Fruit fly (Drosophila melanogaster) whole organism, prepupa: ENCODE measurements around the gene Cyt-c-p.
A peak's percentile ranks its signal among the peaks of the same experiment; 100 is the strongest.

ENCODE experiments used
- Blimp-1 ChIP-seq: fragments of 200-800 bp; sonication (Bioruptor generic); optimal IDR thresholded peaks from 3 replicates; lab custom pipeline; 2017; ENCODE audit warnings: missing biosample characterization, missing genetic modification characterization, mild to moderate bottlenecking, moderate library complexity, missing genetic modification reagents
- CG10631 ChIP-seq: fragments of 200-800 bp; sonication (Bioruptor generic); optimal IDR thresholded peaks from 2 replicates; lab custom pipeline; 2016; ENCODE audit warnings: missing biosample characterization, missing genetic modification characterization
- CG10669 ChIP-seq: fragments of 200-800 bp; sonication (Bioruptor generic); optimal IDR thresholded peaks from 3 replicates; lab custom pipeline; 2018; ENCODE audit warnings: missing biosample characterization, mild to moderate bottlenecking, missing genetic modification characterization, moderate library complexity
- CG11294 ChIP-seq: fragments of 200-800 bp; sonication (Bioruptor generic); IDR thresholded peaks from 2 replicates; pipeline ENCODE4 v1.3.6; 2022; ENCODE audit warnings: missing biosample characterization, missing genetic modification characterization
- CG11762 ChIP-seq: fragments of 200-800 bp; sonication (Bioruptor generic); optimal IDR thresholded peaks from 3 replicates; lab custom pipeline; 2016; ENCODE audit warnings: missing biosample characterization, missing genetic modification characterization; ENCODE audit not compliant: insufficient read depth
- CG15336 ChIP-seq: fragments of 200-800 bp; sonication (Bioruptor generic); IDR thresholded peaks from 2 replicates; pipeline ENCODE4 v1.3.6; 2022; ENCODE audit warnings: missing biosample characterization, missing genetic modification characterization
- CG16779 ChIP-seq: fragments of 200-800 bp; sonication (Bioruptor generic); optimal IDR thresholded peaks from 3 replicates; lab custom pipeline; 2017; ENCODE audit warnings: missing biosample characterization, mild to moderate bottlenecking, missing genetic modification characterization
- CG3032 ChIP-seq: fragments of 200-800 bp; optimal IDR thresholded peaks from 2 replicates; lab custom pipeline; 2019; ENCODE audit warnings: missing biosample characterization, mild to moderate bottlenecking, missing genetic modification characterization, moderate library complexity
- CG31627 ChIP-seq: fragments of 200-800 bp; sonication (Bioruptor generic); optimal IDR thresholded peaks from 3 replicates; lab custom pipeline; 2016; ENCODE audit warnings: missing biosample characterization, missing genetic modification characterization
- CG32006 ChIP-seq: fragments of 200-800 bp; sonication (Bioruptor generic); optimal IDR thresholded peaks from 3 replicates; lab custom pipeline; 2017; ENCODE audit warnings: missing biosample characterization, mild to moderate bottlenecking, missing genetic modification characterization
- CG34406 ChIP-seq: fragments of 200-800 bp; sonication (Bioruptor generic); optimal IDR thresholded peaks from 3 replicates; lab custom pipeline; 2016; ENCODE audit warnings: missing biosample characterization, missing genetic modification characterization
- CG3919 ChIP-seq: fragments of 200-800 bp; sonication (Bioruptor generic); optimal IDR thresholded peaks from 3 replicates; lab custom pipeline; 2016; ENCODE audit warnings: missing biosample characterization, missing genetic modification characterization
- CG6163 ChIP-seq: fragments of 200-800 bp; sonication (Bioruptor generic); IDR thresholded peaks from 3 replicates; pipeline ENCODE4 v1.3.6; 2022; ENCODE audit warnings: missing biosample characterization, missing genetic modification characterization
- CG6792 ChIP-seq: fragments of 200-800 bp; sonication (Bioruptor generic); optimal IDR thresholded peaks from 3 replicates; lab custom pipeline; 2016; ENCODE audit warnings: missing biosample characterization, missing genetic modification characterization
- CG6854 ChIP-seq: fragments of 200-800 bp; sonication (Bioruptor generic); optimal IDR thresholded peaks from 2 replicates; lab custom pipeline; 2017; ENCODE audit warnings: missing biosample characterization, mild to moderate bottlenecking, missing genetic modification characterization
- CG8119 ChIP-seq: fragments of 200-800 bp; sonication (Bioruptor generic); IDR thresholded peaks from 3 replicates; pipeline ENCODE4 v1.3.6; 2022; ENCODE audit warnings: missing biosample characterization, missing genetic modification characterization
- CG9139 ChIP-seq: fragments of 200-800 bp; sonication (Bioruptor generic); optimal IDR thresholded peaks from 3 replicates; lab custom pipeline; 2017; ENCODE audit warnings: missing biosample characterization, mild to moderate bottlenecking, missing genetic modification characterization
- Eip93F ChIP-seq: fragments of 200-800 bp; sonication (Bioruptor generic); optimal IDR thresholded peaks from 2 replicates; lab custom pipeline; 2016; ENCODE audit warnings: missing biosample characterization, mild to moderate bottlenecking, missing genetic modification characterization
- Ets21C ChIP-seq: fragments of 200-800 bp; sonication (Bioruptor generic); optimal IDR thresholded peaks from 3 replicates; lab custom pipeline; 2016; ENCODE audit warnings: missing biosample characterization, missing genetic modification characterization
- Hr38 ChIP-seq: sonication (Bioruptor generic); optimal IDR thresholded peaks from 2 replicates; lab custom pipeline; 2016; ENCODE audit warnings: missing biosample characterization, missing genetic modification characterization
- Hr39 ChIP-seq: fragments of 200-800 bp; sonication (Bioruptor generic); optimal IDR thresholded peaks from 2 replicates; lab custom pipeline; 2016; ENCODE audit warnings: missing biosample characterization, missing genetic modification characterization
- Hr4 ChIP-seq: fragments of 200-800 bp; sonication (Bioruptor generic); optimal IDR thresholded peaks from 3 replicates; lab custom pipeline; 2016; ENCODE audit warnings: missing biosample characterization, missing genetic modification characterization
- Lpt ChIP-seq: fragments of 200-800 bp; sonication (Bioruptor generic); optimal IDR thresholded peaks from 3 replicates; lab custom pipeline; 2016; ENCODE audit warnings: missing biosample characterization, missing genetic modification characterization
- OdsH ChIP-seq: fragments of 200-800 bp; sonication (Bioruptor generic); optimal IDR thresholded peaks from 3 replicates; lab custom pipeline; 2016; ENCODE audit warnings: missing biosample characterization, missing genetic modification characterization
- Sox14 ChIP-seq: fragments of 200-800 bp; sonication (Bioruptor generic); optimal IDR thresholded peaks from 3 replicates; lab custom pipeline; 2016; ENCODE audit warnings: missing biosample characterization, missing genetic modification characterization
- achi ChIP-seq: fragments of 200-800 bp; sonication (Bioruptor generic); optimal IDR thresholded peaks from 3 replicates; lab custom pipeline; 2016; ENCODE audit warnings: missing biosample characterization, missing genetic modification characterization
- acj6 ChIP-seq: fragments of 200-800 bp; sonication (Bioruptor generic); optimal IDR thresholded peaks from 3 replicates; lab custom pipeline; 2016; ENCODE audit warnings: missing biosample characterization, missing genetic modification characterization
- cyc ChIP-seq: fragments of 200-800 bp; sonication (Bioruptor generic); optimal IDR thresholded peaks from 3 replicates; lab custom pipeline; 2016; ENCODE audit warnings: missing biosample characterization, missing genetic modification characterization
- dac ChIP-seq: fragments of 200-800 bp; sonication (Bioruptor generic); optimal IDR thresholded peaks from 2 replicates; lab custom pipeline; 2017; ENCODE audit warnings: missing biosample characterization, mild to moderate bottlenecking, missing genetic modification characterization
- esn ChIP-seq: fragments of 200-800 bp; sonication (Bioruptor generic); optimal IDR thresholded peaks from 2 replicates; lab custom pipeline; 2016; ENCODE audit warnings: missing biosample characterization, mild to moderate bottlenecking, missing genetic modification characterization, moderate library complexity
- fd59A ChIP-seq: fragments of 200-800 bp; sonication (Bioruptor generic); optimal IDR thresholded peaks from 2 replicates; lab custom pipeline; 2017; ENCODE audit warnings: missing biosample characterization, mild to moderate bottlenecking, missing genetic modification characterization, missing genetic modification reagents
- fd85E ChIP-seq: fragments of 200-800 bp; sonication (Bioruptor generic); optimal IDR thresholded peaks from 3 replicates; lab custom pipeline; 2016; ENCODE audit warnings: missing biosample characterization, missing genetic modification characterization
- lz ChIP-seq: fragments of 200-800 bp; sonication (Bioruptor generic); optimal IDR thresholded peaks from 3 replicates; lab custom pipeline; 2016; ENCODE audit warnings: missing biosample characterization, missing genetic modification characterization
- pdm3 ChIP-seq: fragments of 200-800 bp; sonication (Bioruptor generic); optimal IDR thresholded peaks from 3 replicates; lab custom pipeline; 2016; ENCODE audit warnings: missing biosample characterization, missing genetic modification characterization
- salr ChIP-seq, 2 experiments: fragments of 200-800 bp; sonication (Bioruptor generic); optimal IDR thresholded peaks; 3 replicates each; lab custom pipeline; 2016 to 2018; ENCODE audit warnings: missing biosample characterization in 2 of 2, missing genetic modification characterization in 2 of 2, mild to moderate bottlenecking in 1 of 2
- spab ChIP-seq: fragments of 200-800 bp; sonication (Bioruptor generic); optimal IDR thresholded peaks from 2 replicates; lab custom pipeline; 2017; ENCODE audit warnings: missing biosample characterization, mild to moderate bottlenecking, missing genetic modification characterization, missing genetic modification reagents
- svp ChIP-seq: fragments of 200-800 bp; sonication (Bioruptor generic); peaks from one replicate; lab custom pipeline; 2016; ENCODE audit warnings: missing biosample characterization, missing genetic modification characterization

The Cyt-c-p gene

DNA sequence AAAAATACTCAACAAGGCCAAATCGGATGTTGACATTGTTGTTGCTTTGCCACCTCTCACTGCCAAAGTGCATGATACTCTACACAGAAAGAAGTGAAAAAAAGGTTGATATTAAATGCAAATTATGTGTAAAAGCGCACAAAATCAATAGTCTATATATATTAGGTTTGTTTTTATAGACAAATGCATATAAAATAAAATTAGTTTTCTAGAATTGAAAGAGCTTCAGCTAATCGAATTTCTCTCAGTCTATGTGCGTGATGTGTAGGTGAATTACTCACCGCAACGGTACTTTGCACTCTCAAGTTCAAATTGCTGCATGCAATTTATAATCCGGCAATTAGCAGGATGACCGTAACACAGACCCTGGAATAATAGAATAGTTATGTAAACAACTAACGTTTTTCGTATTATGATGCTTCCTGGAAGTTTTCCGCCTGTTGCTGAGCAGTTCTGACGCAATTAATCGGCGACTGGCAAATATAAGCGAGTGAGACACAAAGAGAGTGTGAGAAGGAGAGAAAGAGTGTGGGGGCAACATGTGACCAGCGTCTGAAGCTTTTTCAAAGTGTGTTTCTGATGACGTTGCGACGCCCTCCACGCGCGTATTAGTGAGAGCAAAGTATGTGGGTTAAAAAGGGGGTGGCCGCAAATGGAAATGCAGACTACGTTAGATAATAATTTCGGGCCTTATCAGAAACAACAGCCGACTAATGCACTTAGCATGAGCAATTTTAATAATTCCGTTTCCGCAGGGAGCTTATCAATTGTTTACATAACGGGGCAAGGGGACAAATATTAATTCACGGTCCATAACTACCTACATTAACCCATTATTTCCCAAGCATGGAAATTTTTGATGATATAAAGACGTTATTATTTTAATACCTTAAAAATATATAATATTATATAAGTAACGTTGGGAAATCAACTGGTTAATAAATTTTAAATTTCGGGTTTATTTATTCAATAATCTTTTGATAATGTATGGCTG lies 1.3 kb downstream of the Cyt-c-p start (continued):
- peak; percentile 93 for TF ChIP-seq Sox14 (GFP tag; lab: Kevin White, UChicago)
- peak; percentile 85 for TF ChIP-seq CG6854 (GFP tag; lab: Kevin White, UChicago)
- peak; percentile 71 for TF ChIP-seq dac (GFP tag; lab: Kevin White, UChicago)
- TF ChIP-seq CG10631 (GFP tag; lab: Kevin White, UChicago) = peak; percentile 97
- TF ChIP-seq CG6163 (GFP tag; lab: Robert Waterston, UW) = peak; percentile 97
- peak; percentile 97 for TF ChIP-seq OdsH (GFP tag; lab: Kevin White, UChicago)
- peak; percentile 91 for TF ChIP-seq CG9139
- peak; percentile 89 for TF ChIP-seq fd59A (GFP tag; lab: Kevin White, UChicago)
- TF ChIP-seq Hr4 = peak; percentile 97
- peak; percentile 97 for TF ChIP-seq CG15336 (GFP tag; lab: Robert Waterston, UW)
- peak; percentile 98 for TF ChIP-seq CG3919 (GFP tag; lab: Kevin White, UChicago)
- TF ChIP-seq Eip93F (GFP tag; lab: Kevin White, UChicago) = peak; percentile 95
- TF ChIP-seq fd85E (GFP tag; lab: Kevin White, UChicago) = peak; percentile 84
- peak; percentile 97 for TF ChIP-seq CG8119
- TF ChIP-seq Blimp-1 (GFP tag; lab: Kevin White, UChicago) = peak; percentile 90
- peak; percentile 95 for TF ChIP-seq lz
- peak; percentile 96 for TF ChIP-seq cyc
- TF ChIP-seq svp = peak; percentile 99
- TF ChIP-seq CG31627 (GFP tag; lab: Kevin White, UChicago) = peak; percentile 95
- peak; percentile 96 for TF ChIP-seq acj6 (GFP tag; lab: Kevin White, UChicago)
- peak; percentile 95 for TF ChIP-seq Hr39 (GFP tag; lab: Kevin White, UChicago)
- TF ChIP-seq Lpt (GFP tag; lab: Kevin White, UChicago) = peak; percentile 94
- peak; percentile 98 for TF ChIP-seq esn (GFP tag; lab: Kevin White, UChicago)
- peak; percentile 96 for TF ChIP-seq pdm3 (GFP tag; lab: Kevin White, UChicago)
- peak; percentile 82 for TF ChIP-seq CG16779 (tag; lab: Kevin White, UChicago)
- TF ChIP-seq spab (GFP tag; lab: Kevin White, UChicago) = peak; percentile 92
- peak; percentile 95 for TF ChIP-seq CG10669 (GFP tag; lab: Kevin White, UChicago)
- peak; percentile 92 for TF ChIP-seq Ets21C (GFP tag; lab: Kevin White, UChicago)
- TF ChIP-seq CG11762 (GFP tag; lab: Kevin White, UChicago) = peak; percentile 97
- TF ChIP-seq salr (GFP tag; optimal IDR thresholded peaks at IDR 0.05; lab: Kevin White, UChicago) = peak; percentile 81 to 96

- TF ChIP-seq pdm3 (GFP tag; lab: Kevin White, UChicago) = no peak
- TF ChIP-seq CG6163 (GFP tag; lab: Robert Waterston, UW) = no peak
- no peak for TF ChIP-seq CG32006 (GFP tag; lab: Kevin White, UChicago)
- TF ChIP-seq CG11762 (GFP tag; lab: Kevin White, UChicago) = no peak
- TF ChIP-seq Hr38 (GFP tag; lab: Kevin White, UChicago) = no peak
- TF ChIP-seq Hr4 = no peak
- no peak for TF ChIP-seq CG6792 (GFP tag; lab: Kevin White, UChicago)
- TF ChIP-seq CG34406 (GFP tag; lab: Kevin White, UChicago) = no peak
- no peak for TF ChIP-seq cyc
- TF ChIP-seq OdsH (GFP tag; lab: Kevin White, UChicago) = no peak
- TF ChIP-seq Sox14 (GFP tag; lab: Kevin White, UChicago) = no peak
- TF ChIP-seq CG11294 = no peak
Observed at dm6 chr2L:16722596-16722995, 2.9 kb downstream of the Cyt-c-p start.

- TF ChIP-seq CG15336 (GFP tag; lab: Robert Waterston, UW) (peak; percentile 36; the same call in 1 of the 2 replicates), Eip93F (GFP tag; lab: Kevin White, UChicago) (peak; percentile 55), Lpt (GFP tag; lab: Kevin White, UChicago) (no peak), CG6854 (GFP tag; lab: Kevin White, UChicago) (peak; percentile 37), Blimp-1 (GFP tag; lab: Kevin White, UChicago) (no peak), achi (GFP tag; lab: Kevin White, UChicago) (peak; percentile 33), CG3032 (tag; lab: Kevin White, UChicago) (peak; percentile 38), esn (GFP tag; lab: Kevin White, UChicago) (peak; percentile 32)
- TF ChIP-seq, all 60 proteins: peak for 6
Observed at dm6 chr2L:16727578-16728023, 7.9 kb downstream of the Cyt-c-p start, which contains the start of gene VhaSFD. Gene VhaSFD (minus strand): TSS chr2L:16727826.
